Fruit fly (Drosophila melanogaster) whole organism, wandering third instar larva: ENCODE results near the gene Srp72.

ENCODE experiments used
- Abd-B ChIP-seq: fragments of >200 bp; optimal IDR thresholded peaks from 2 replicates; lab custom pipeline; 2017; ENCODE audit warnings: missing biosample characterization, missing genetic modification characterization
- CG32264 ChIP-seq: fragments of 200-800 bp; sonication (Bioruptor generic); optimal IDR thresholded peaks from 2 replicates; lab custom pipeline; 2016; ENCODE audit warnings: missing biosample characterization, missing genetic modification characterization
- Dfd ChIP-seq: fragments of >200 bp; optimal IDR thresholded peaks from 2 replicates; lab custom pipeline; 2017; ENCODE audit warnings: missing biosample characterization, missing genetic modification characterization
- dsf ChIP-seq: sonication (Bioruptor generic); optimal IDR thresholded peaks from 2 replicates; lab custom pipeline; 2016; ENCODE audit warnings: missing biosample characterization, missing genetic modification characterization, borderline replicate concordance
- fru ChIP-seq: fragments of 200-800 bp; sonication (Bioruptor generic); optimal IDR thresholded peaks from 3 replicates; lab custom pipeline; 2016; ENCODE audit warnings: missing biosample characterization, mild to moderate bottlenecking, missing genetic modification characterization
- lola ChIP-seq: fragments of >200 bp; optimal IDR thresholded peaks from 2 replicates; lab custom pipeline; 2017; ENCODE audit warnings: missing biosample characterization, missing genetic modification characterization

- TF ChIP-seq CG32264 (GFP tag; lab: Kevin White, UChicago) (no peak), lola (GFP tag; lab: Kevin White, UChicago) (no peak), dsf (GFP tag; lab: Kevin White, UChicago) (no peak), fru (GFP tag; lab: Kevin White, UChicago) (no peak), Dfd (GFP tag; lab: Kevin White, UChicago) (no peak), Abd-B (no peak)
Observed at dm6 chr3R:20600109-20600508, 11.6 kb downstream of the Srp72 start.
